Worm (Caenorhabditis elegans) whole organism, mixed stage, embryonic: ENCODE data around the gene ttr-28.
A peak's percentile ranks its signal among the peaks of the same experiment; 100 is the strongest.

ENCODE experiments used
- M03D4.4 ChIP-seq: sonication (generic microtip); optimal IDR thresholded peaks from 2 replicates; lab custom pipeline; 2017; ENCODE audit warnings: mild to moderate bottlenecking, missing genetic modification characterization, missing compliant biosample characterization
- bed-3 ChIP-seq: fragments of 200-800 bp; sonication (Bioruptor generic); optimal IDR thresholded peaks from 3 replicates; lab custom pipeline; 2018; ENCODE audit warnings: mild to moderate bottlenecking, missing genetic modification characterization, moderate library complexity, missing compliant biosample characterization
- blmp-1 ChIP-seq: fragments of 150-350 bp; optimal IDR thresholded peaks from 2 replicates; lab custom pipeline; 2014; ENCODE audit warnings: missing biosample characterization, missing genetic modification characterization
- ceh-39 ChIP-seq: fragments of 150-350 bp; optimal IDR thresholded peaks from 2 replicates; lab custom pipeline; 2014; ENCODE audit warnings: missing biosample characterization, missing genetic modification characterization
- ceh-43 ChIP-seq: fragments of 200-800 bp; sonication (Bioruptor generic); optimal IDR thresholded peaks from 2 replicates; lab custom pipeline; 2018; ENCODE audit warnings: mild to moderate bottlenecking, missing genetic modification characterization, moderate library complexity, missing compliant biosample characterization
- ceh-83 ChIP-seq: fragments of 200-800 bp; sonication (Bioruptor generic); optimal IDR thresholded peaks from 2 replicates; lab custom pipeline; 2018; ENCODE audit warnings: mild to moderate bottlenecking, missing genetic modification characterization, missing compliant biosample characterization
- ces-1 ChIP-seq: fragments of 150-350 bp; optimal IDR thresholded peaks from 2 replicates; lab custom pipeline; 2014; ENCODE audit warnings: missing biosample characterization, missing genetic modification reagents, missing genetic modification characterization
- drap-1 ChIP-seq: fragments of 200-800 bp; sonication (Bioruptor generic); optimal IDR thresholded peaks from 3 replicates; lab custom pipeline; 2018; ENCODE audit warnings: mild to moderate bottlenecking, missing genetic modification characterization, missing compliant biosample characterization
- elt-1 ChIP-seq: sonication (generic microtip); optimal IDR thresholded peaks from 2 replicates; lab custom pipeline; 2017; ENCODE audit warnings: missing genetic modification characterization, mild to moderate bottlenecking, missing compliant biosample characterization, antibody characterized with exemption, moderate library complexity, borderline replicate concordance; ENCODE audit not compliant: insufficient read depth
- elt-3 ChIP-seq: fragments of 150-350 bp; optimal IDR thresholded peaks from 2 replicates; lab custom pipeline; 2014; ENCODE audit warnings: missing biosample characterization, missing genetic modification characterization
- flh-1 ChIP-seq: fragments of 200-800 bp; sonication (Bioruptor generic); optimal IDR thresholded peaks from 2 replicates; lab custom pipeline; 2018; ENCODE audit warnings: mild to moderate bottlenecking, missing genetic modification characterization, moderate library complexity, missing compliant biosample characterization
- ham-2 ChIP-seq: fragments of 200-800 bp; sonication (Bioruptor generic); optimal IDR thresholded peaks from 2 replicates; lab custom pipeline; 2018; ENCODE audit warnings: mild to moderate bottlenecking, missing genetic modification characterization, missing compliant biosample characterization
- hlh-1 ChIP-seq: fragments of 150-350 bp; optimal IDR thresholded peaks from 2 replicates; lab custom pipeline; 2014; ENCODE audit warnings: missing biosample characterization, missing genetic modification reagents, missing genetic modification characterization
- lin-13 ChIP-seq: fragments of 150-350 bp; optimal IDR thresholded peaks from 2 replicates; lab custom pipeline; 2014; ENCODE audit warnings: missing biosample characterization, missing genetic modification characterization
- lin-32 ChIP-seq: fragments of 200-800 bp; sonication (Bioruptor generic); optimal IDR thresholded peaks from 2 replicates; lab custom pipeline; 2018; ENCODE audit warnings: mild to moderate bottlenecking, missing genetic modification characterization, missing compliant biosample characterization
- lsy-2 ChIP-seq: fragments of 150-350 bp; optimal IDR thresholded peaks from 2 replicates; lab custom pipeline; 2014; ENCODE audit warnings: missing biosample characterization, missing genetic modification characterization
- mab-5 ChIP-seq: fragments of 150-350 bp; optimal IDR thresholded peaks from 2 replicates; lab custom pipeline; 2014; ENCODE audit warnings: missing biosample characterization, missing genetic modification characterization
- mep-1 ChIP-seq: fragments of 150-350 bp; optimal IDR thresholded peaks from 2 replicates; lab custom pipeline; 2017; ENCODE audit warnings: missing biosample characterization, missing genetic modification reagents, missing genetic modification characterization, inconsistent platforms
- mls-2 ChIP-seq: sonication (generic microtip); optimal IDR thresholded peaks from 2 replicates; lab custom pipeline; 2016; ENCODE audit warnings: mild to moderate bottlenecking, missing genetic modification characterization, moderate library complexity, missing compliant biosample characterization
- nhr-12 ChIP-seq: fragments of 150-350 bp; optimal IDR thresholded peaks from 2 replicates; lab custom pipeline; 2014; ENCODE audit warnings: missing biosample characterization, missing genetic modification characterization
- nhr-2 ChIP-seq: fragments of 150-350 bp; optimal IDR thresholded peaks from 2 replicates; lab custom pipeline; 2014; ENCODE audit warnings: missing biosample characterization, missing genetic modification characterization
- nhr-237 ChIP-seq: fragments of 150-350 bp; optimal IDR thresholded peaks from 2 replicates; lab custom pipeline; 2014; ENCODE audit warnings: missing biosample characterization, missing genetic modification characterization
- nhr-28 ChIP-seq: fragments of 150-350 bp; optimal IDR thresholded peaks from 2 replicates; lab custom pipeline; 2014; ENCODE audit warnings: missing biosample characterization, missing genetic modification characterization
- nhr-76 ChIP-seq: sonication (generic microtip); optimal IDR thresholded peaks from 2 replicates; lab custom pipeline; 2017; ENCODE audit warnings: missing biosample characterization, missing genetic modification characterization
- pha-4 ChIP-seq: fragments of 150-350 bp; optimal IDR thresholded peaks from 2 replicates; lab custom pipeline; 2018; ENCODE audit warnings: missing biosample characterization, missing genetic modification reagents, missing genetic modification characterization
- sem-2 ChIP-seq: fragments of 200-800 bp; sonication (Bioruptor generic); optimal IDR thresholded peaks from 2 replicates; lab custom pipeline; 2018; ENCODE audit warnings: mild to moderate bottlenecking, missing genetic modification characterization, missing compliant biosample characterization
- snpc-4 ChIP-seq: fragments of 150-350 bp; optimal IDR thresholded peaks from 2 replicates; lab custom pipeline; 2014; ENCODE audit warnings: missing biosample characterization, missing genetic modification characterization
- sptf-1 ChIP-seq: sonication (generic microtip); optimal IDR thresholded peaks from 2 replicates; lab custom pipeline; 2017; ENCODE audit warnings: mild to moderate bottlenecking, missing genetic modification characterization, moderate library complexity, missing compliant biosample characterization
- tbx-8 ChIP-seq: fragments of 200-800 bp; sonication (Bioruptor generic); optimal IDR thresholded peaks from 2 replicates; lab custom pipeline; 2018; ENCODE audit warnings: mild to moderate bottlenecking, missing genetic modification characterization, moderate library complexity, missing compliant biosample characterization
- unc-120 ChIP-seq: sonication (generic microtip); optimal IDR thresholded peaks from 2 replicates; lab custom pipeline; 2017; ENCODE audit warnings: missing genetic modification characterization, missing compliant biosample characterization; ENCODE audit not compliant: poor library complexity, severe bottlenecking
- unc-39 ChIP-seq: fragments of 150-350 bp; optimal IDR thresholded peaks from 2 replicates; lab custom pipeline; 2014; ENCODE audit warnings: missing biosample characterization, missing genetic modification characterization
- unc-62 ChIP-seq: fragments of 150-350 bp; optimal IDR thresholded peaks from 2 replicates; lab custom pipeline; 2014; ENCODE audit warnings: missing biosample characterization, missing genetic modification reagents, missing genetic modification characterization
- zip-8 ChIP-seq: fragments of 150-350 bp; optimal IDR thresholded peaks from 2 replicates; lab custom pipeline; 2014; ENCODE audit warnings: missing biosample characterization, missing genetic modification characterization

The ttr-28 gene

DNA sequence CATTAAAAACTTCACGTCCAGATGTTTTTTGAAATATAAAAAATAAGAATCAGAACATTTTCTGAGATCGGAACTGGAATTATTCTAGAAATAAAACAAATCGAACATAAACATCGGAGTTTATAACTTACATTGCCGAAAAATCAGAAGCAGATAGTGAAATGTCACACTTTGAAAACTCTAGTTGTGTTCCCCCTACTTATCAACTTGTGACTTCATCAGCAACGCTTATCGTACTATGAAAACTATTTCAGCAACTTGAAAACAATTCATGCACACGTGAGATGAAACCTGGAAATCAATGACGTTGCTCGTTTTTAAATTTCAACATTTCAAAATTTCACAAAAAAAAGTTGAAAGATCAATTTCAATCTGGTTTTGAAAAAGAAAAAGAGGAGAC is 28.3 kb downstream of the ttr-28 start:
- TF ChIP-seq lin-32 (GFP tag; lab: Kevin White, UChicago) = no peak
- no peak for TF ChIP-seq zip-8
- no peak for TF ChIP-seq unc-39 (tag; lab: Kevin White, UChicago)
- TF ChIP-seq mls-2 = no peak
- no peak for TF ChIP-seq ceh-43
- no peak for TF ChIP-seq nhr-12 (tag; lab: Kevin White, UChicago)
- no peak for TF ChIP-seq flh-1 (GFP tag; lab: Kevin White, UChicago)
- TF ChIP-seq unc-120 = no peak
- no peak for TF ChIP-seq M03D4.4 (tag; lab: Kevin White, UChicago)
- TF ChIP-seq ceh-39 = no peak
- TF ChIP-seq nhr-237 = no peak
- no peak for TF ChIP-seq unc-62 (GFP tag; lab: Kevin White, UChicago)
- TF ChIP-seq blmp-1 (tag; lab: Kevin White, UChicago) = no peak
- TF ChIP-seq lin-13 (tag; lab: Kevin White, UChicago) = no peak
- no peak for TF ChIP-seq lsy-2
- TF ChIP-seq elt-1 (tag; lab: Kevin White, UChicago) = no peak

DNA sequence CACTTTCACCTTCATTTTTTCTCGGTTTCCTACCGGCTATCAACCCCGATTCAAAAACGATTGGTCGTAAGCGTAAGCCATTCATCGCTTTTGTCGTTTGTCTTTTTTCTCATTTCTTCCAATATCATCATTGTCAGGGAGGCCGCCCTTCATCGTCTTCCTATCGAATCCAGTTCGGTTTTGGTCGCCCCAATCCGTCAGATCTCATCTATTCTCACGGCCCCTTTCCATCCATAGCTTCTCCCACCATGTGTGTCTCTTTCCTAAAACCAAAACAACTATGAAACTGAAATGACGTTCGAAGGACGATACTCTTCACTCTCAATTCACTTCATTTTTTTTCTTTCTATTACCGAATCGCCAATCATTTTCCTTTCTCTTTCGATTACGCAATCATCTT is 29.1 kb downstream of the ttr-28 start:
- TF ChIP-seq unc-62 (GFP tag; lab: Kevin White, UChicago) = no peak
- TF ChIP-seq nhr-237 = no peak
- no peak for TF ChIP-seq pha-4
- peak; percentile 75 for TF ChIP-seq blmp-1 (tag; lab: Kevin White, UChicago)
- no peak for TF ChIP-seq tbx-8

DNA sequence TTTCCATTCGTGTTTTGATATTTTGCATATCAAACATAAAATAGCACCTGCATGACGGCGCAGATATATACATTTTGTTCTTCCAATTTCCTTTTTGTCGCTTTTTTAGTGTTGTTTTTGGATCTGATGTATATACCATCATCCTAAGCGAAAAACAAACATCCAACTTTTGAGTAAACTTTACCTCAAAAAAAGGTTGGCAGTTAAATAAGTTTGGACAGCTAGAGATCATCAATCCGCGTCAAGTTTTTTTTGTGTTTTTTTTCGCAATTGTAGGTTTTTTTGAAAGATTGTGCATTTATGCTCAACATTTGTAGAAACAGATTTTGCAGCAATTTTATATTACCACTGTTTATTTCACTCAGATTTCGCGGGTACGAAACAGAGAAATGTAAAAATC is 33.2 kb downstream of the ttr-28 start, which contains the start of gene bus-19:
bus-19 (plus strand) TSS at position 301 of the 400 bp plus-strand sequence.
- no peak for TF ChIP-seq sem-2 (GFP tag; lab: Kevin White, UChicago)

DNA sequence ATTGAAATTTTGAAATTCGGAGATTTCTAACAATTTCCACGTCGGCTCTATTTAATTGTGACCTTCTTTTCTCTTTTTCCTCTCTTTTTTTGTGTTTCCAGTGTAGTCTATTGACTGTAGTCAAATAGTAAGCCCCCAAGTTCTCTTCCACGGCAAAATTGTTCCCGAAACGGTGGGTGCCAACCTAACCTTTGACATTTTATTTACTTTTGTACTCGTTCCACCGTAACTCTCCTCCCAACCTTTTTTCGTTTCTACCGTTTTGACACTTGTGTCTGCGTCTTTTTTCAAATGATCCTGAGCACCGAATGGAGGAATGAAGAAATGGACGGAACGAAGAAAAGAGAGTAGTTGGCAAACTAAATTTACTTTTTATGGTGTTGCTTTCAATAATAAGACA is 34.2 kb downstream of the ttr-28 start:
- no peak for TF ChIP-seq elt-3
- no peak for TF ChIP-seq nhr-2 (tag; lab: Kevin White, UChicago)

- TF ChIP-seq nhr-76 (tag; lab: Kevin White, UChicago) (no peak), unc-39 (tag; lab: Kevin White, UChicago) (no peak), sptf-1 (tag; lab: Kevin White, UChicago) (peak; percentile 81), ceh-83 (no peak), hlh-1 (tag; lab: Kevin White, UChicago) (peak; percentile 35), nhr-237 (peak; percentile 0), mep-1 (tag; lab: Kevin White, UChicago) (peak; percentile 67), nhr-28 (no peak), ceh-43 (no peak), lin-32 (GFP tag; lab: Kevin White, UChicago) (peak; percentile 56), drap-1 (GFP tag; lab: Kevin White, UChicago) (peak; percentile 47), pha-4 (no peak), snpc-4 (tag; lab: Kevin White, UChicago) (no peak), bed-3 (GFP tag; lab: Kevin White, UChicago) (peak; percentile 4), ceh-39 (peak; percentile 11), lsy-2 (peak; percentile 59), nhr-2 (tag; lab: Kevin White, UChicago) (no peak), mab-5 (tag; lab: Kevin White, UChicago) (no peak), ces-1 (GFP tag; lab: Kevin White, UChicago) (peak; percentile 46), M03D4.4 (tag; lab: Kevin White, UChicago) (no peak)
These were observed 35.0 kb downstream of the ttr-28 start, which contains the start of gene T07F10.3 for ce11 chrV:12869948-12870347. Gene T07F10.3 (minus strand): TSS chrV:12870045.

DNA sequence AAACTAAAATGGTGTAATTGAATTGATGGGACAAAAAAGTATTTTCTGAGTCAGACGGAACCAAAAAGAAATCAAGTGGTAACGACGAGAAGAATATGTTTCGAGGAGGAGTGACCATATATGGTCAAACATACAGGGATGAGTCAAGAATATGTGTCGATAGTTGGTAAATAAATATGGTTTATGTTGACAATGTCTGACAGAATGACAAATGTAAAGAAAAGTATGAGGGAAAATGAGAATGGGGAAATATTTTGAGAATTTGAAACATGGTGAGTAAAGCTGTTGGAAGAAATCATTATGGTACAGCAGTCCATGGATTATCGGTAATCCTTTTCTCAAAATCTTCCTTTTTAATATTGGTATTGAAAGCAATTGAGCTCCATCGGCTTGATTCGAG is 37.0 kb downstream of the ttr-28 start, which contains the start of gene nspg-1:
nspg-1 (minus strand) TSS at position 101 of the 400 bp plus-strand sequence.
- no peak for TF ChIP-seq unc-62 (GFP tag; lab: Kevin White, UChicago)
- no peak for TF ChIP-seq unc-120
- TF ChIP-seq tbx-8 = no peak
- TF ChIP-seq nhr-12 (tag; lab: Kevin White, UChicago) = no peak
- TF ChIP-seq sptf-1 (tag; lab: Kevin White, UChicago) = no peak
- no peak for TF ChIP-seq nhr-28
- no peak for TF ChIP-seq lin-13 (tag; lab: Kevin White, UChicago)
- TF ChIP-seq sem-2 (GFP tag; lab: Kevin White, UChicago) = no peak
- TF ChIP-seq snpc-4 (tag; lab: Kevin White, UChicago) = no peak
- no peak for TF ChIP-seq elt-3
- no peak for TF ChIP-seq ham-2 (GFP tag; lab: Kevin White, UChicago)
- TF ChIP-seq elt-1 (tag; lab: Kevin White, UChicago) = no peak
- TF ChIP-seq mep-1 (tag; lab: Kevin White, UChicago) = no peak
